Worm (Caenorhabditis elegans) whole organism, L2 larva: ENCODE results near the gene Y56A3A.41.

Source experiments
- R02D3.7 ChIP-seq: fragments of 150-350 bp; optimal IDR thresholded peaks from 2 replicates; lab custom pipeline; 2014; ENCODE audit warnings: missing biosample characterization, missing genetic modification characterization
- ceh-16 ChIP-seq: fragments of 150-350 bp; optimal IDR thresholded peaks from 2 replicates; lab custom pipeline; 2014; ENCODE audit warnings: missing biosample characterization, missing genetic modification characterization
- elt-1 ChIP-seq: fragments of 150-350 bp; optimal IDR thresholded peaks from 2 replicates; lab custom pipeline; 2014; ENCODE audit warnings: missing biosample characterization, missing genetic modification characterization
- lin-39 ChIP-seq: fragments of 150-350 bp; optimal IDR thresholded peaks from 2 replicates; lab custom pipeline; 2014; ENCODE audit warnings: missing biosample characterization, missing genetic modification reagents, missing genetic modification characterization
- lsy-2 ChIP-seq, 2 experiments: fragments of 150-350 bp in 1 of 2; sonication (generic microtip) in 1 of 2; optimal IDR thresholded peaks; 2 replicates each; lab custom pipeline; 2014 to 2017; ENCODE audit warnings: missing biosample characterization in 2 of 2, missing genetic modification characterization in 2 of 2
- nhr-10 ChIP-seq: sonication (generic microtip); optimal IDR thresholded peaks from 2 replicates; lab custom pipeline; 2017; ENCODE audit warnings: missing biosample characterization, missing genetic modification characterization
- nhr-237 ChIP-seq: fragments of 150-350 bp; optimal IDR thresholded peaks from 2 replicates; lab custom pipeline; 2014; ENCODE audit warnings: missing biosample characterization, missing genetic modification characterization
- nhr-77 ChIP-seq: fragments of 150-350 bp; optimal IDR thresholded peaks from 2 replicates; lab custom pipeline; 2014; ENCODE audit warnings: missing biosample characterization, missing genetic modification characterization
- ztf-1 ChIP-seq: fragments of 200-800 bp; sonication (Bioruptor generic); conservative IDR thresholded peaks from 2 replicates; pipeline ENCODE4 v1.3.6; 2022; ENCODE audit warnings: missing genetic modification characterization, missing compliant biosample characterization
- ztf-4 ChIP-seq: fragments of 150-350 bp; optimal IDR thresholded peaks from 2 replicates; lab custom pipeline; 2014; ENCODE audit warnings: missing biosample characterization, missing genetic modification characterization

- TF ChIP-seq R02D3.7 (tag; lab: Kevin White, UChicago): no peak
- TF ChIP-seq lsy-2 (tag; optimal IDR thresholded peaks at IDR 0.05; lab: Kevin White, UChicago): no peak
- TF ChIP-seq nhr-77 (tag; lab: Kevin White, UChicago): no peak
- TF ChIP-seq nhr-237 (tag; lab: Kevin White, UChicago): no peak
- TF ChIP-seq elt-1 (tag; lab: Kevin White, UChicago): no peak
- TF ChIP-seq lin-39 (tag; lab: Kevin White, UChicago): no peak
- TF ChIP-seq ztf-1 (GFP tag; lab: Robert Waterston, UW): no peak
- no peak for TF ChIP-seq nhr-10 (tag; lab: Kevin White, UChicago)
- TF ChIP-seq ceh-16: no peak
- no peak for TF ChIP-seq ztf-4 (tag; lab: Kevin White, UChicago)
These were observed 45.8 kb downstream of the Y56A3A.41 start for ce11 chrIII:11847014-11847413.
